Worm (Caenorhabditis elegans): Measurements from ENCODE around the gene hst-2.

ce11 chrX:11203773-11204172, 3.2 kb downstream of the hst-2 start, which contains the start of gene C34F6.11:
- TF ChIP-seq unc-86 (tag; optimal IDR thresholded peaks at IDR 0.05) (no peak), hpl-2 (GFP tag; optimal IDR thresholded peaks at IDR 0.05) (no peak), C04F5.9 (tag; optimal IDR thresholded peaks at IDR 0.05) (no peak), F16B12.6 (tag; optimal IDR thresholded peaks at IDR 0.05) (no peak), unc-130 (tag; optimal IDR thresholded peaks at IDR 0.05) (no peak), tlp-1 (tag; optimal IDR thresholded peaks at IDR 0.05) (no peak), lin-39 (tag; optimal IDR thresholded peaks at IDR 0.05) (no peak)
